Fruit fly (Drosophila melanogaster) whole organism, adult: ENCODE measurements around the gene Cpr67Fa2.

Source experiments
- CG11617 ChIP-seq: fragments of 200-800 bp; sonication (Bioruptor generic); optimal IDR thresholded peaks from 2 replicates; lab custom pipeline; 2017; ENCODE audit warnings: mild to moderate bottlenecking, missing biosample characterization, missing genetic modification reagents, missing genetic modification characterization
- CG12768 ChIP-seq: fragments of 200-800 bp; sonication (Bioruptor generic); optimal IDR thresholded peaks from 2 replicates; lab custom pipeline; 2017; ENCODE audit warnings: missing biosample characterization, missing genetic modification characterization, mild to moderate bottlenecking, moderate library complexity, missing genetic modification reagents
- CG14711 ChIP-seq: fragments of 200-800 bp; sonication (Bioruptor generic); optimal IDR thresholded peaks from 2 replicates; lab custom pipeline; 2018; ENCODE audit warnings: missing biosample characterization, mild to moderate bottlenecking, missing genetic modification characterization, moderate library complexity
- CG1620 ChIP-seq: fragments of 200-800 bp; sonication (Bioruptor generic); optimal IDR thresholded peaks from 2 replicates; lab custom pipeline; 2016; ENCODE audit warnings: missing biosample characterization, missing genetic modification characterization
- CG33017 ChIP-seq: fragments of 200-800 bp; sonication (Bioruptor generic); optimal IDR thresholded peaks from 2 replicates; lab custom pipeline; 2018; ENCODE audit warnings: missing biosample characterization, mild to moderate bottlenecking, missing genetic modification characterization, moderate library complexity
- CG5204 ChIP-seq: fragments of 200-800 bp; sonication (Bioruptor generic); optimal IDR thresholded peaks from 2 replicates; lab custom pipeline; 2016; ENCODE audit warnings: missing biosample characterization, missing genetic modification characterization
- CG7045 ChIP-seq: fragments of 200-800 bp; sonication (Bioruptor generic); optimal IDR thresholded peaks from 2 replicates; lab custom pipeline; 2017; ENCODE audit warnings: missing biosample characterization, mild to moderate bottlenecking, missing genetic modification characterization
- CG7101 ChIP-seq: fragments of 200-800 bp; sonication (Bioruptor generic); optimal IDR thresholded peaks from 2 replicates; lab custom pipeline; 2018; ENCODE audit warnings: missing biosample characterization, mild to moderate bottlenecking, missing genetic modification characterization, moderate library complexity
- Clk ChIP-seq: fragments of 200-800 bp; sonication (Bioruptor generic); optimal IDR thresholded peaks from 2 replicates; lab custom pipeline; 2017; ENCODE audit warnings: missing biosample characterization, missing genetic modification characterization
- Crg-1 ChIP-seq: fragments of 200-800 bp; sonication (Bioruptor generic); optimal IDR thresholded peaks from 2 replicates; lab custom pipeline; 2016; ENCODE audit warnings: missing biosample characterization, missing genetic modification characterization
- Hr96 ChIP-seq: fragments of 200-800 bp; sonication (Bioruptor generic); optimal IDR thresholded peaks from 2 replicates; lab custom pipeline; 2016; ENCODE audit warnings: missing biosample characterization, missing genetic modification characterization
- Mnt ChIP-seq: fragments of 200-800 bp; sonication (Bioruptor generic); optimal IDR thresholded peaks from 2 replicates; lab custom pipeline; 2016; ENCODE audit warnings: missing biosample characterization, mild to moderate bottlenecking, missing genetic modification characterization
- bab1 ChIP-seq: fragments of 200-800 bp; sonication (Bioruptor generic); optimal IDR thresholded peaks from 3 replicates; lab custom pipeline; 2019; ENCODE audit warnings: missing biosample characterization, mild to moderate bottlenecking, missing genetic modification characterization, moderate library complexity
- cic ChIP-seq: fragments of 200-800 bp; sonication (Bioruptor generic); optimal IDR thresholded peaks from 2 replicates; lab custom pipeline; 2017; ENCODE audit warnings: missing biosample characterization, mild to moderate bottlenecking, missing genetic modification characterization, moderate library complexity
- cnc ChIP-seq, 2 experiments: fragments of >200 bp; optimal IDR thresholded peaks; 2 replicates each; lab custom pipeline; 2017
- kay ChIP-seq: fragments of 200-800 bp; sonication (Bioruptor generic); peaks from one replicate; lab custom pipeline; 2016; ENCODE audit warnings: missing biosample characterization, missing genetic modification characterization, borderline replicate concordance
- ovo ChIP-seq: fragments of 200-800 bp; sonication (Bioruptor generic); optimal IDR thresholded peaks from 2 replicates; lab custom pipeline; 2016; ENCODE audit warnings: missing biosample characterization, missing genetic modification characterization
- pad ChIP-seq: fragments of 200-800 bp; sonication (Bioruptor generic); optimal IDR thresholded peaks from 3 replicates; lab custom pipeline; 2017; ENCODE audit warnings: missing biosample characterization, missing genetic modification characterization, mild to moderate bottlenecking, moderate library complexity, missing genetic modification reagents
- tj ChIP-seq: fragments of 200-800 bp; sonication (Bioruptor generic); optimal IDR thresholded peaks from 3 replicates; lab custom pipeline; 2017; ENCODE audit warnings: missing biosample characterization, mild to moderate bottlenecking, missing genetic modification characterization, moderate library complexity
- toe ChIP-seq: fragments of 200-800 bp; sonication (Bioruptor generic); optimal IDR thresholded peaks from 2 replicates; lab custom pipeline; 2016; ENCODE audit warnings: missing biosample characterization, missing genetic modification characterization

Cpr67Fa2 gene

DNA sequence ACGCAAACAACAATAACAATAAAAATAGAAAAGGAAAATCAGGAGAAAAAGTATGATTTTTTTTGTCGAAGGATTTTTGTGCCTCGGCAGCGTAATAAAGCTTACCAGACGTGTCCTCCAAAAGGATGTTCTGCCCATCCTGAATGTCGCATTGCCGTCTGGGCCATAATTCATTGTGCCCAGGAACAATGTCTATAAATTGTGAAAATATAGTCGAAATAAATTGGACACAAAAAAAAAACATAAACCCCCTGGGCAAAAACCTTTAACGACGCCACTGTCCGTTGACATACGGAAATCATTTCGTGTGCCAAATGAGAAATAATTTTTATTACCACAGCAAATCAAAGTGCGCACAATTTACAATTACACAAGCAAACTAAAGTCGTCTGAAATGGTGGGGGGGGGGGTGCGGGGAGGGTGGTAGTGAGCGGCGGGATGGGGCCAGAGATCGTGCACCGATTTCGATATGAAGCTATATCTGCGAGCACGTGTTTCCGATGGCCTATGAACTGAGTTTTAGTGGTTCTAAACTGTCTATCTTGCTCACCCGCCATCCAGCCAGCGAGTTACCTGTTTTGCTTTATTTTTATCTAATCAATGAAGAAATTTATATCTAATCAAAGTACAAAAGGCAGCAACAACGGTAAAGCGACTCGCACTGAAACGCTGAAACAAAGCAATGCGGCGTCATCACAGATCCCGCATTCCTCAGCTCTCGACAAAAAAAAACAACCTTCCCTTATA, 24.7 kb upstream of the Cpr67Fa2 start:
- no peak for TF ChIP-seq Mnt
- TF ChIP-seq CG14711 (tag; lab: Kevin White, UChicago), result peak; percentile 65
- TF ChIP-seq pad (GFP tag; lab: Kevin White, UChicago), result no peak
- TF ChIP-seq bab1 (GFP tag; lab: Kevin White, UChicago), result no peak
- TF ChIP-seq CG7101 (tag; lab: Kevin White, UChicago), result peak; percentile 36
- peak; percentile 24 for TF ChIP-seq tj
- no peak for TF ChIP-seq kay
- TF ChIP-seq ovo (GFP tag; lab: Kevin White, UChicago), result peak; percentile 17
- peak; percentile 47 for TF ChIP-seq toe (GFP tag; lab: Kevin White, UChicago)
- TF ChIP-seq CG11617, result peak; percentile 45
- TF ChIP-seq cnc (optimal IDR thresholded peaks at IDR 0.05; lab: Kevin White, UChicago), result no peak
- peak; percentile 71 for TF ChIP-seq CG5204 (GFP tag; lab: Kevin White, UChicago)
- TF ChIP-seq Crg-1 (GFP tag; lab: Kevin White, UChicago), result peak; percentile 27
- peak; percentile 86 for TF ChIP-seq CG7045
- no peak for TF ChIP-seq cic (GFP tag; lab: Kevin White, UChicago)
- TF ChIP-seq Clk (GFP tag; lab: Kevin White, UChicago), result peak; percentile 70
- TF ChIP-seq Hr96 (GFP tag; lab: Kevin White, UChicago), result peak; percentile 60
- TF ChIP-seq CG33017 (tag; lab: Kevin White, UChicago), result peak; percentile 66
- peak; percentile 77 for TF ChIP-seq CG12768 (GFP tag; lab: Kevin White, UChicago)
- TF ChIP-seq CG1620 (GFP tag; lab: Kevin White, UChicago), result peak; percentile 21

dm6 chr3L:10867380-10867648, 24.2 kb upstream of the Cpr67Fa2 start:
- TF ChIP-seq kay (peak; percentile 60), CG11617 (no peak)

DNA sequence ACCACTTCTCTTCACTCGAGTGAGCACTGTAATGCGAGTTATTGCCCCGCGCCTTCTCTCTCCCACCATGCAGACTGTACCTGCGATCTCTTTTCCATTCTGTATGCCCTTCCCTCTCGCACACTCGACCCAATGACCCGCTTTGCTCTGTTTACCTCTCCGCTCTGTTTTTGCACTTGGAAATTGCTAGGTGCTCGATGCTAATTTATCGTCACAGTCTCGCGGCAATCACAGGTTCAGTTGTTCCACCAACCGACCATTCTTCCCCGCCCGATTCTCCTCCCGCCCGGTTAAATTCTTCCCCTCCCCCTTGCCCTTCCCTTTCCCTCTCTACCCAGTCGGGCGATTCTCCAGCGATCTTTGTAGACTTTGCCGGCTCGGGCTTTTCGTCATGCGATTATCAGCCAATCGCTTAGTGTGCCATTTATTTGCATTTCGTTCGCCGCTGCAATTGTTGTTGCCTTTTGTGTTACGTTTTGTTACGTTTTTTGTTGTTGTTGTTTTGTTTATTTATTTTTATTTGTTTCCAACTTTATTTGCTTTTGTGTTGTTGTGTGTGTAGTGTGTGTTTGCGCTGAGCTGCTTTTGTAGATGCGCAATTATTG, 23.6 kb upstream of the Cpr67Fa2 start:
- TF ChIP-seq Mnt (peak; percentile 43), CG1620 (GFP tag; lab: Kevin White, UChicago) (no peak), CG12768 (GFP tag; lab: Kevin White, UChicago) (peak; percentile 98), Hr96 (GFP tag; lab: Kevin White, UChicago) (no peak), Crg-1 (GFP tag; lab: Kevin White, UChicago) (peak; percentile 57), cic (GFP tag; lab: Kevin White, UChicago) (peak; percentile 95), cnc (optimal IDR thresholded peaks at IDR 0.05; lab: Kevin White, UChicago) (no peak), toe (GFP tag; lab: Kevin White, UChicago) (peak; percentile 52), CG7101 (tag; lab: Kevin White, UChicago) (peak; percentile 54), CG5204 (GFP tag; lab: Kevin White, UChicago) (peak; percentile 43), pad (GFP tag; lab: Kevin White, UChicago) (peak; percentile 54), bab1 (GFP tag; lab: Kevin White, UChicago) (peak; percentile 35), CG33017 (tag; lab: Kevin White, UChicago) (peak; percentile 75), CG7045 (peak; percentile 79), tj (peak; percentile 62), kay (peak; percentile 99), CG14711 (tag; lab: Kevin White, UChicago) (peak; percentile 35), ovo (GFP tag; lab: Kevin White, UChicago) (peak; percentile 53), Clk (GFP tag; lab: Kevin White, UChicago) (peak; percentile 28), CG11617 (peak; percentile 43)

dm6 chr3L:10869144-10869543, 22.4 kb upstream of the Cpr67Fa2 start:
- TF ChIP-seq cic (GFP tag; lab: Kevin White, UChicago) (peak; percentile 20), Crg-1 (GFP tag; lab: Kevin White, UChicago) (no peak)

dm6 chr3L:10870087-10870486, 21.4 kb upstream of the Cpr67Fa2 start:
- TF ChIP-seq CG5204 (GFP tag; lab: Kevin White, UChicago) (no peak), CG1620 (GFP tag; lab: Kevin White, UChicago) (no peak), cnc (optimal IDR thresholded peaks at IDR 0.05; lab: Kevin White, UChicago) (no peak), CG11617 (no peak), cic (GFP tag; lab: Kevin White, UChicago) (no peak), Crg-1 (GFP tag; lab: Kevin White, UChicago) (no peak), Clk (GFP tag; lab: Kevin White, UChicago) (no peak), CG7045 (no peak), CG7101 (tag; lab: Kevin White, UChicago) (no peak)

DNA sequence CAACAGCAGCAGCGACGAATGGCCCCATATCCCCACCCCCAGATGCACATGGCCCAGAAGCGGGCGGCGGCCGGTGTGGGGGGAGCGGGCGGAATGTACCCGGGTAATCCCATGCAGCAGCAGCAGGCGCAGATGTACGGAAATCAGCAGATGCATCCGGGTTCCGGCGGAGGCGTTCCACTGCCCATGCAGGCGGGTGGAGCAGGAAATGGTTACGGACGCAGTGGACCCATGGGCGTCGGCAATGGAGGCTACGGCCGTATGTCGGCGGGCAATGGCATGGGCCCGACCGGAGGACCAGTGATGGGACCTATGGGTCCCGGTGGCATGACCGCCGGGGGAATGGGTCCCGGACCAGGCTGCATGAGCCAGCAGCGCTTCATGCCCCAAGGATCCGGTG, 20.0 kb upstream of the Cpr67Fa2 start:
- TF ChIP-seq Crg-1 (GFP tag; lab: Kevin White, UChicago), result no peak

dm6 chr3L:10876036-10876435, 15.5 kb upstream of the Cpr67Fa2 start:
- no peak for TF ChIP-seq CG33017 (tag; lab: Kevin White, UChicago)
- TF ChIP-seq kay, result peak; percentile 31
- no peak for TF ChIP-seq CG5204 (GFP tag; lab: Kevin White, UChicago)
